Fruit fly (Drosophila melanogaster) whole organism, prepupa: ENCODE measurements around the gene CG9297.
A peak's percentile ranks its signal among the peaks of the same experiment; 100 is the strongest.

ENCODE experiments used
- Blimp-1 ChIP-seq: fragments of 200-800 bp; sonication (Bioruptor generic); optimal IDR thresholded peaks from 3 replicates; lab custom pipeline; 2017; ENCODE audit warnings: missing biosample characterization, missing genetic modification characterization, mild to moderate bottlenecking, moderate library complexity, missing genetic modification reagents
- CG10631 ChIP-seq: fragments of 200-800 bp; sonication (Bioruptor generic); optimal IDR thresholded peaks from 2 replicates; lab custom pipeline; 2016; ENCODE audit warnings: missing biosample characterization, missing genetic modification characterization
- CG11762 ChIP-seq: fragments of 200-800 bp; sonication (Bioruptor generic); optimal IDR thresholded peaks from 3 replicates; lab custom pipeline; 2016; ENCODE audit warnings: missing biosample characterization, missing genetic modification characterization; ENCODE audit not compliant: insufficient read depth
- CG11902 ChIP-seq: fragments of 200-800 bp; sonication (Bioruptor generic); optimal IDR thresholded peaks from 3 replicates; lab custom pipeline; 2016; ENCODE audit warnings: missing biosample characterization, missing genetic modification characterization
- CG15336 ChIP-seq: fragments of 200-800 bp; sonication (Bioruptor generic); IDR thresholded peaks from 2 replicates; pipeline ENCODE4 v1.3.6; 2022; ENCODE audit warnings: missing biosample characterization, missing genetic modification characterization
- CG1621 ChIP-seq: fragments of 200-800 bp; sonication (Bioruptor generic); optimal IDR thresholded peaks from 3 replicates; lab custom pipeline; 2018; ENCODE audit warnings: missing biosample characterization, mild to moderate bottlenecking, missing genetic modification characterization
- CG16779 ChIP-seq: fragments of 200-800 bp; sonication (Bioruptor generic); optimal IDR thresholded peaks from 3 replicates; lab custom pipeline; 2017; ENCODE audit warnings: missing biosample characterization, mild to moderate bottlenecking, missing genetic modification characterization
- CG3032 ChIP-seq: fragments of 200-800 bp; optimal IDR thresholded peaks from 2 replicates; lab custom pipeline; 2019; ENCODE audit warnings: missing biosample characterization, mild to moderate bottlenecking, missing genetic modification characterization, moderate library complexity
- CG31627 ChIP-seq: fragments of 200-800 bp; sonication (Bioruptor generic); optimal IDR thresholded peaks from 3 replicates; lab custom pipeline; 2016; ENCODE audit warnings: missing biosample characterization, missing genetic modification characterization
- CG32006 ChIP-seq: fragments of 200-800 bp; sonication (Bioruptor generic); optimal IDR thresholded peaks from 3 replicates; lab custom pipeline; 2017; ENCODE audit warnings: missing biosample characterization, mild to moderate bottlenecking, missing genetic modification characterization
- CG34406 ChIP-seq: fragments of 200-800 bp; sonication (Bioruptor generic); optimal IDR thresholded peaks from 3 replicates; lab custom pipeline; 2016; ENCODE audit warnings: missing biosample characterization, missing genetic modification characterization
- CG3919 ChIP-seq: fragments of 200-800 bp; sonication (Bioruptor generic); optimal IDR thresholded peaks from 3 replicates; lab custom pipeline; 2016; ENCODE audit warnings: missing biosample characterization, missing genetic modification characterization
- CG6163 ChIP-seq: fragments of 200-800 bp; sonication (Bioruptor generic); IDR thresholded peaks from 3 replicates; pipeline ENCODE4 v1.3.6; 2022; ENCODE audit warnings: missing biosample characterization, missing genetic modification characterization
- CG6792 ChIP-seq: fragments of 200-800 bp; sonication (Bioruptor generic); optimal IDR thresholded peaks from 3 replicates; lab custom pipeline; 2016; ENCODE audit warnings: missing biosample characterization, missing genetic modification characterization
- CG6808 ChIP-seq: fragments of 200-800 bp; sonication (Bioruptor generic); optimal IDR thresholded peaks from 3 replicates; lab custom pipeline; 2017; ENCODE audit warnings: missing biosample characterization, missing genetic modification characterization, mild to moderate bottlenecking, moderate library complexity, missing genetic modification reagents
- CG7368 ChIP-seq: fragments of 200-800 bp; sonication (Bioruptor generic); optimal IDR thresholded peaks from 3 replicates; lab custom pipeline; 2016; ENCODE audit warnings: missing biosample characterization, missing genetic modification characterization
- CG8119 ChIP-seq: fragments of 200-800 bp; sonication (Bioruptor generic); IDR thresholded peaks from 3 replicates; pipeline ENCODE4 v1.3.6; 2022; ENCODE audit warnings: missing biosample characterization, missing genetic modification characterization
- CG8319 ChIP-seq: fragments of 200-800 bp; sonication (Bioruptor generic); optimal IDR thresholded peaks from 3 replicates; lab custom pipeline; 2016; ENCODE audit warnings: missing biosample characterization, missing genetic modification characterization
- CG9139 ChIP-seq: fragments of 200-800 bp; sonication (Bioruptor generic); optimal IDR thresholded peaks from 3 replicates; lab custom pipeline; 2017; ENCODE audit warnings: missing biosample characterization, mild to moderate bottlenecking, missing genetic modification characterization
- Eip78C ChIP-seq: fragments of 200-800 bp; sonication (Bioruptor generic); peaks from one replicate; lab custom pipeline; 2016; ENCODE audit warnings: missing biosample characterization, missing genetic modification characterization
- Ets21C ChIP-seq: fragments of 200-800 bp; sonication (Bioruptor generic); optimal IDR thresholded peaks from 3 replicates; lab custom pipeline; 2016; ENCODE audit warnings: missing biosample characterization, missing genetic modification characterization
- Ets96B ChIP-seq: fragments of 200-800 bp; optimal IDR thresholded peaks from 2 replicates; lab custom pipeline; 2019; ENCODE audit warnings: missing biosample characterization, mild to moderate bottlenecking, missing genetic modification characterization, moderate library complexity
- Gug ChIP-seq: fragments of 200-800 bp; sonication (Bioruptor generic); IDR thresholded peaks from 2 replicates; pipeline ENCODE4 v1.3.6; 2022; ENCODE audit warnings: missing biosample characterization, missing genetic modification characterization
- Hr39 ChIP-seq: fragments of 200-800 bp; sonication (Bioruptor generic); optimal IDR thresholded peaks from 2 replicates; lab custom pipeline; 2016; ENCODE audit warnings: missing biosample characterization, missing genetic modification characterization
- Hr4 ChIP-seq: fragments of 200-800 bp; sonication (Bioruptor generic); optimal IDR thresholded peaks from 3 replicates; lab custom pipeline; 2016; ENCODE audit warnings: missing biosample characterization, missing genetic modification characterization
- Lpt ChIP-seq: fragments of 200-800 bp; sonication (Bioruptor generic); optimal IDR thresholded peaks from 3 replicates; lab custom pipeline; 2016; ENCODE audit warnings: missing biosample characterization, missing genetic modification characterization
- Met ChIP-seq: fragments of 200-800 bp; sonication (Bioruptor generic); optimal IDR thresholded peaks from 3 replicates; lab custom pipeline; 2016; ENCODE audit warnings: missing biosample characterization, missing genetic modification characterization
- OdsH ChIP-seq: fragments of 200-800 bp; sonication (Bioruptor generic); optimal IDR thresholded peaks from 3 replicates; lab custom pipeline; 2016; ENCODE audit warnings: missing biosample characterization, missing genetic modification characterization
- Sox102F ChIP-seq: fragments of 200-800 bp; sonication (Bioruptor generic); optimal IDR thresholded peaks from 2 replicates; lab custom pipeline; 2016; ENCODE audit warnings: missing biosample characterization, mild to moderate bottlenecking, missing genetic modification characterization
- Sox14 ChIP-seq: fragments of 200-800 bp; sonication (Bioruptor generic); optimal IDR thresholded peaks from 3 replicates; lab custom pipeline; 2016; ENCODE audit warnings: missing biosample characterization, missing genetic modification characterization
- Sox15 ChIP-seq: fragments of 200-800 bp; sonication (Bioruptor generic); optimal IDR thresholded peaks from 3 replicates; lab custom pipeline; 2016; ENCODE audit warnings: missing biosample characterization, missing genetic modification characterization
- achi ChIP-seq: fragments of 200-800 bp; sonication (Bioruptor generic); optimal IDR thresholded peaks from 3 replicates; lab custom pipeline; 2016; ENCODE audit warnings: missing biosample characterization, missing genetic modification characterization
- acj6 ChIP-seq: fragments of 200-800 bp; sonication (Bioruptor generic); optimal IDR thresholded peaks from 3 replicates; lab custom pipeline; 2016; ENCODE audit warnings: missing biosample characterization, missing genetic modification characterization
- cyc ChIP-seq: fragments of 200-800 bp; sonication (Bioruptor generic); optimal IDR thresholded peaks from 3 replicates; lab custom pipeline; 2016; ENCODE audit warnings: missing biosample characterization, missing genetic modification characterization
- dac ChIP-seq: fragments of 200-800 bp; sonication (Bioruptor generic); optimal IDR thresholded peaks from 2 replicates; lab custom pipeline; 2017; ENCODE audit warnings: missing biosample characterization, mild to moderate bottlenecking, missing genetic modification characterization
- dsx ChIP-seq: fragments of 200-800 bp; optimal IDR thresholded peaks from 3 replicates; lab custom pipeline; 2019; ENCODE audit warnings: missing biosample characterization, mild to moderate bottlenecking, missing genetic modification characterization, moderate library complexity; ENCODE audit not compliant: poor library complexity, severe bottlenecking
- eg ChIP-seq: fragments of 200-800 bp; sonication (Bioruptor generic); IDR thresholded peaks from 3 replicates; pipeline ENCODE4 v1.3.6; 2022; ENCODE audit warnings: missing biosample characterization, missing genetic modification characterization
- esn ChIP-seq: fragments of 200-800 bp; sonication (Bioruptor generic); optimal IDR thresholded peaks from 2 replicates; lab custom pipeline; 2016; ENCODE audit warnings: missing biosample characterization, mild to moderate bottlenecking, missing genetic modification characterization, moderate library complexity
- fkh ChIP-seq: fragments of 200-800 bp; sonication (Bioruptor generic); optimal IDR thresholded peaks from 3 replicates; lab custom pipeline; 2017; ENCODE audit warnings: missing biosample characterization, mild to moderate bottlenecking, missing genetic modification characterization, moderate library complexity
- lz ChIP-seq: fragments of 200-800 bp; sonication (Bioruptor generic); optimal IDR thresholded peaks from 3 replicates; lab custom pipeline; 2016; ENCODE audit warnings: missing biosample characterization, missing genetic modification characterization
- net ChIP-seq: fragments of 200-800 bp; sonication (Bioruptor generic); optimal IDR thresholded peaks from 3 replicates; lab custom pipeline; 2016; ENCODE audit warnings: missing biosample characterization, missing genetic modification characterization
- pdm3 ChIP-seq: fragments of 200-800 bp; sonication (Bioruptor generic); optimal IDR thresholded peaks from 3 replicates; lab custom pipeline; 2016; ENCODE audit warnings: missing biosample characterization, missing genetic modification characterization
- salr ChIP-seq, 2 experiments: fragments of 200-800 bp; sonication (Bioruptor generic); optimal IDR thresholded peaks; 3 replicates each; lab custom pipeline; 2016 to 2018; ENCODE audit warnings: missing biosample characterization in 2 of 2, missing genetic modification characterization in 2 of 2, mild to moderate bottlenecking in 1 of 2
- spab ChIP-seq: fragments of 200-800 bp; sonication (Bioruptor generic); optimal IDR thresholded peaks from 2 replicates; lab custom pipeline; 2017; ENCODE audit warnings: missing biosample characterization, mild to moderate bottlenecking, missing genetic modification characterization, missing genetic modification reagents
- ss ChIP-seq, 2 experiments: fragments of 200-800 bp; sonication (Bioruptor generic); optimal IDR thresholded peaks; 2 replicates in 1 of 2; 3 replicates in 1 of 2; lab custom pipeline; 2017 to 2018; ENCODE audit warnings: mild to moderate bottlenecking in 2 of 2, missing biosample characterization in 2 of 2, missing genetic modification characterization in 2 of 2, moderate library complexity in 1 of 2
- svp ChIP-seq: fragments of 200-800 bp; sonication (Bioruptor generic); peaks from one replicate; lab custom pipeline; 2016; ENCODE audit warnings: missing biosample characterization, missing genetic modification characterization
- topi ChIP-seq: fragments of 200-800 bp; sonication (Bioruptor generic); optimal IDR thresholded peaks from 3 replicates; lab custom pipeline; 2016; ENCODE audit warnings: missing biosample characterization, missing genetic modification characterization
- vri ChIP-seq: fragments of 200-800 bp; sonication (Bioruptor generic); optimal IDR thresholded peaks from 3 replicates; lab custom pipeline; 2016; ENCODE audit warnings: missing biosample characterization, mild to moderate bottlenecking, missing genetic modification characterization

The CG9297 gene

DNA sequence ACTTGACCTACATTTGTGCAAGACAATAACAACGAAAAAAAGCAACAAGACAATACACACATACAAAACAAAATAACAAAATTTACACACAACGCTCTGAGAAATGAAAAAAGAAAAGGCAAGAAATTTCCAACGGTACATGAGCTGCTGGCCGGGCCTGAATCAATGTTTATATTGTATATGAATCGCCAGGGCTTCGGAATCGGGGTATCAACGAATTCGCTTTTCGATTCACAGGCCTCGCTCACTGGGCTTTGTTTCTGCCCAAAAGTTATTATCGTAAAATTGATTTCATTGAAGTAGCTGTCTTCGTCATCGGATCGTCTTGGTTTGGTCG is 45.0 kb downstream of the CG9297 start (continued):
- TF ChIP-seq CG11762 (GFP tag; lab: Kevin White, UChicago) (no peak), Ets21C (GFP tag; lab: Kevin White, UChicago) (no peak), spab (GFP tag; lab: Kevin White, UChicago) (peak; percentile 8), Sox102F (peak; percentile 53), acj6 (no peak), achi (GFP tag; lab: Kevin White, UChicago) (peak; percentile 40), Lpt (no peak)
- TF ChIP-seq, all 60 proteins: peak for 32

DNA sequence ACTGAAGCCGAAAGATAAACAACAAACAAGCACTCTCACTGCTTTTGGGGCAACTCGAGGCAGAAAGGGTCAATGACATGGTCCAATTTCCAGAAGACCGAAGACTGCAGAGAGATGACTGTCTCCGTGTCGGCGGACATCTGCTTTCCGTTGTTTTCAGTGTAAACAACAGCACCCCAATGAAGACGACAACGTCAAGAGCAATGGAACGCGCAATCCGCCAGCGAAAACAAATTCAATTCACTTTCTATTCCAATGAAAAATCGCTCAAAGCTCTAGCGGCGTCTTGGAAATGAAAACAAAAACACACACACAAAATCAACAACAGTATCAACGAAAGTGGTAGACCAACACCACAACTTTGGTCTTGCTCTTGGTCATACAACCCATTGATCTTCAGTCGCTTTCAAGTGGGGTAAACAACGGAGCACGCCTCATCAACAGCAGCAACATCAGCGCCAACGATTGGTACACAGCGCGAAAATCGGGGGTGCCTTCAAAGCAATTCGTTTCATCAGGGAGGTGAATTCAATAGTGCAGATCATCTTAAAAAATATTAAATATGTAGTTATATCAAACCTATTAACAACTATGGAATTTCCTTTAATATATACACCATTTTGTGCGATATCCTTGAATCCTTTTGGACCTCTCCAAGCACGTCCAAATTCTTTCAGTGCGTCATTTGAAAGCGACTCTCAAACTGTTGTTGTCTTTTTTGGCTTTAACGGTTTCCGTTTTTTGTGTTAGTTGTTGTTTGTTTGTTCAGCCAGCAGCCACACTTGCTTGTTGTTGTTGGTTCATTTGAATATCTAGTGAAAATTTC is 46.4 kb downstream of the CG9297 start:
- no peak for TF ChIP-seq Sox15 (GFP tag; lab: Kevin White, UChicago)
- no peak for TF ChIP-seq dsx (GFP tag; lab: Kevin White, UChicago)
- TF ChIP-seq Hr4 (GFP tag; lab: Kevin White, UChicago) = peak; percentile 81
- no peak for TF ChIP-seq CG3032
- TF ChIP-seq Met = peak; percentile 28
- TF ChIP-seq CG11902 (GFP tag; lab: Kevin White, UChicago) = no peak
- TF ChIP-seq CG6808 (GFP tag; lab: Kevin White, UChicago) = no peak
- peak; percentile 34; the same call in 1 of the 2 replicates for TF ChIP-seq Gug
- TF ChIP-seq ss (GFP tag; optimal IDR thresholded peaks at IDR 0.05; lab: Kevin White, UChicago) = no peak
- peak; percentile 7; the same call in 1 of the 3 replicates for TF ChIP-seq CG6163
- no peak for TF ChIP-seq CG34406 (GFP tag; lab: Kevin White, UChicago)
- no peak for TF ChIP-seq Ets21C (GFP tag; lab: Kevin White, UChicago)
- TF ChIP-seq Sox14 (GFP tag; lab: Kevin White, UChicago) = no peak
- TF ChIP-seq fkh = peak; percentile 65
- TF ChIP-seq salr (GFP tag; optimal IDR thresholded peaks at IDR 0.05; lab: Kevin White, UChicago) = peak in 1 of 2 experiments; percentile 41
- TF ChIP-seq CG32006 (GFP tag; lab: Kevin White, UChicago) = peak; percentile 91
- no peak for TF ChIP-seq spab (GFP tag; lab: Kevin White, UChicago)
- TF ChIP-seq cyc (GFP tag; lab: Kevin White, UChicago) = no peak
- TF ChIP-seq OdsH = peak; percentile 41
- no peak for TF ChIP-seq net (GFP tag; lab: Kevin White, UChicago)
- no peak for TF ChIP-seq CG1621 (tag; lab: Kevin White, UChicago)
- no peak for TF ChIP-seq CG10631 (GFP tag; lab: Kevin White, UChicago)
- peak; percentile 2 for TF ChIP-seq pdm3 (GFP tag; lab: Kevin White, UChicago)
- no peak for TF ChIP-seq CG8319
- peak; percentile 39 for TF ChIP-seq Blimp-1 (GFP tag; lab: Kevin White, UChicago)
- TF ChIP-seq Hr39 (GFP tag; lab: Kevin White, UChicago) = no peak
- no peak for TF ChIP-seq topi (GFP tag; lab: Kevin White, UChicago)
- peak; percentile 50 for TF ChIP-seq Lpt
- no peak for TF ChIP-seq CG11762 (GFP tag; lab: Kevin White, UChicago)
- peak; percentile 63 for TF ChIP-seq svp (GFP tag; lab: Kevin White, UChicago)
- peak; percentile 76 for TF ChIP-seq dac
- no peak for TF ChIP-seq Ets96B
- no peak for TF ChIP-seq CG16779 (tag; lab: Kevin White, UChicago)
- no peak for TF ChIP-seq CG31627 (GFP tag; lab: Kevin White, UChicago)
- no peak for TF ChIP-seq vri (GFP tag; lab: Kevin White, UChicago)
- TF ChIP-seq esn (GFP tag; lab: Kevin White, UChicago) = no peak
- TF ChIP-seq acj6 = no peak
- peak; percentile 69 for TF ChIP-seq eg
- TF ChIP-seq CG9139 (GFP tag; lab: Kevin White, UChicago) = no peak
- TF ChIP-seq CG8119 (GFP tag; lab: Robert Waterston, UW) = peak; percentile 83
- TF ChIP-seq lz (GFP tag; lab: Kevin White, UChicago) = no peak
- peak; percentile 49 for TF ChIP-seq Eip78C (GFP tag; lab: Kevin White, UChicago)
- TF ChIP-seq CG7368 (GFP tag; lab: Kevin White, UChicago) = no peak
- peak; percentile 68 for TF ChIP-seq CG15336 (GFP tag; lab: Robert Waterston, UW)
- TF ChIP-seq CG6792 (GFP tag; lab: Kevin White, UChicago) = no peak
- no peak for TF ChIP-seq CG3919
